Fruit fly (Drosophila melanogaster): ENCODE data around the gene CG7968.

DNA sequence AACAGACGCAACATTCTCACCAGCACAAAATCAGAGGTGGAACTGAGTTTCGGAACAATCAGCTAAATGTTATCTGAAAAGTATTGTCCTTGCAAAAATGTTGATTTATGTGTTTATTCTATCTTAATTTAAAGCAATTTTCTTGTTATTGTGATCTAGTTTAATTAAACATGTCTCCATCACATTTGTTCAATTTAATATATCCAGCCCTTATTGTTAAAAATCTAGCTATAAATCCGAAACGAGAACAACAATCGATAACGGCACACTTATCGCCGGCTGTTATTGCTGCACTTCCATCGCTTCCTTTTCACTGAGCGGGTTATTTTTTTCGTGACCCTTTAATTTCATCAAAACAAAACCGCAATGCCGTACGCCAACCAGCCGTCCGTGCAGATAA lies 16.1 kb upstream of the CG7968 start, which contains the start of the genes GatC, PolG2 and Polr2C:
- TF ChIP-seq CG8478 (optimal IDR thresholded peaks at IDR 0.05) (no peak), psq (optimal IDR thresholded peaks at IDR 0.05) (no peak), usp (GFP tag; optimal IDR thresholded peaks at IDR 0.05) (no peak)

Measured in whole organism.